Worm (Caenorhabditis elegans) whole organism, mixed stage, embryonic: ENCODE measurements around the gene B0198.2.

Experiments
- M03D4.4 ChIP-seq: sonication (generic microtip); optimal IDR thresholded peaks from 2 replicates; lab custom pipeline; 2017; ENCODE audit warnings: mild to moderate bottlenecking, missing genetic modification characterization, missing compliant biosample characterization
- bed-3 ChIP-seq: fragments of 200-800 bp; sonication (Bioruptor generic); optimal IDR thresholded peaks from 3 replicates; lab custom pipeline; 2018; ENCODE audit warnings: mild to moderate bottlenecking, missing genetic modification characterization, moderate library complexity, missing compliant biosample characterization
- blmp-1 ChIP-seq: fragments of 150-350 bp; optimal IDR thresholded peaks from 2 replicates; lab custom pipeline; 2014; ENCODE audit warnings: missing biosample characterization, missing genetic modification characterization
- ceh-39 ChIP-seq: fragments of 150-350 bp; optimal IDR thresholded peaks from 2 replicates; lab custom pipeline; 2014; ENCODE audit warnings: missing biosample characterization, missing genetic modification characterization
- ceh-43 ChIP-seq: fragments of 200-800 bp; sonication (Bioruptor generic); optimal IDR thresholded peaks from 2 replicates; lab custom pipeline; 2018; ENCODE audit warnings: mild to moderate bottlenecking, missing genetic modification characterization, moderate library complexity, missing compliant biosample characterization
- ces-1 ChIP-seq: fragments of 150-350 bp; optimal IDR thresholded peaks from 2 replicates; lab custom pipeline; 2014; ENCODE audit warnings: missing biosample characterization, missing genetic modification reagents, missing genetic modification characterization
- cnd-1 ChIP-seq: fragments of 200-800 bp; sonication (Bioruptor generic); optimal IDR thresholded peaks from 2 replicates; lab custom pipeline; 2018; ENCODE audit warnings: mild to moderate bottlenecking, missing genetic modification characterization, missing compliant biosample characterization
- drap-1 ChIP-seq: fragments of 200-800 bp; sonication (Bioruptor generic); optimal IDR thresholded peaks from 3 replicates; lab custom pipeline; 2018; ENCODE audit warnings: mild to moderate bottlenecking, missing genetic modification characterization, missing compliant biosample characterization
- elt-1 ChIP-seq: sonication (generic microtip); optimal IDR thresholded peaks from 2 replicates; lab custom pipeline; 2017; ENCODE audit warnings: missing genetic modification characterization, mild to moderate bottlenecking, missing compliant biosample characterization, antibody characterized with exemption, moderate library complexity, borderline replicate concordance; ENCODE audit not compliant: insufficient read depth
- elt-3 ChIP-seq: fragments of 150-350 bp; optimal IDR thresholded peaks from 2 replicates; lab custom pipeline; 2014; ENCODE audit warnings: missing biosample characterization, missing genetic modification characterization
- flh-1 ChIP-seq: fragments of 200-800 bp; sonication (Bioruptor generic); optimal IDR thresholded peaks from 2 replicates; lab custom pipeline; 2018; ENCODE audit warnings: mild to moderate bottlenecking, missing genetic modification characterization, moderate library complexity, missing compliant biosample characterization
- ham-2 ChIP-seq: fragments of 200-800 bp; sonication (Bioruptor generic); optimal IDR thresholded peaks from 2 replicates; lab custom pipeline; 2018; ENCODE audit warnings: mild to moderate bottlenecking, missing genetic modification characterization, missing compliant biosample characterization
- hlh-1 ChIP-seq: fragments of 150-350 bp; optimal IDR thresholded peaks from 2 replicates; lab custom pipeline; 2014; ENCODE audit warnings: missing biosample characterization, missing genetic modification reagents, missing genetic modification characterization
- lin-13 ChIP-seq: fragments of 150-350 bp; optimal IDR thresholded peaks from 2 replicates; lab custom pipeline; 2014; ENCODE audit warnings: missing biosample characterization, missing genetic modification characterization
- lin-32 ChIP-seq: fragments of 200-800 bp; sonication (Bioruptor generic); optimal IDR thresholded peaks from 2 replicates; lab custom pipeline; 2018; ENCODE audit warnings: mild to moderate bottlenecking, missing genetic modification characterization, missing compliant biosample characterization
- lsy-2 ChIP-seq: fragments of 150-350 bp; optimal IDR thresholded peaks from 2 replicates; lab custom pipeline; 2014; ENCODE audit warnings: missing biosample characterization, missing genetic modification characterization
- mab-5 ChIP-seq: fragments of 150-350 bp; optimal IDR thresholded peaks from 2 replicates; lab custom pipeline; 2014; ENCODE audit warnings: missing biosample characterization, missing genetic modification characterization
- mep-1 ChIP-seq: fragments of 150-350 bp; optimal IDR thresholded peaks from 2 replicates; lab custom pipeline; 2017; ENCODE audit warnings: missing biosample characterization, missing genetic modification reagents, missing genetic modification characterization, inconsistent platforms
- mls-2 ChIP-seq: sonication (generic microtip); optimal IDR thresholded peaks from 2 replicates; lab custom pipeline; 2016; ENCODE audit warnings: mild to moderate bottlenecking, missing genetic modification characterization, moderate library complexity, missing compliant biosample characterization
- nhr-12 ChIP-seq: fragments of 150-350 bp; optimal IDR thresholded peaks from 2 replicates; lab custom pipeline; 2014; ENCODE audit warnings: missing biosample characterization, missing genetic modification characterization
- nhr-237 ChIP-seq: fragments of 150-350 bp; optimal IDR thresholded peaks from 2 replicates; lab custom pipeline; 2014; ENCODE audit warnings: missing biosample characterization, missing genetic modification characterization
- nhr-28 ChIP-seq: fragments of 150-350 bp; optimal IDR thresholded peaks from 2 replicates; lab custom pipeline; 2014; ENCODE audit warnings: missing biosample characterization, missing genetic modification characterization
- nhr-76 ChIP-seq: sonication (generic microtip); optimal IDR thresholded peaks from 2 replicates; lab custom pipeline; 2017; ENCODE audit warnings: missing biosample characterization, missing genetic modification characterization
- pha-4 ChIP-seq: fragments of 150-350 bp; optimal IDR thresholded peaks from 2 replicates; lab custom pipeline; 2018; ENCODE audit warnings: missing biosample characterization, missing genetic modification reagents, missing genetic modification characterization
- snpc-4 ChIP-seq: fragments of 150-350 bp; optimal IDR thresholded peaks from 2 replicates; lab custom pipeline; 2014; ENCODE audit warnings: missing biosample characterization, missing genetic modification characterization
- tbx-8 ChIP-seq: fragments of 200-800 bp; sonication (Bioruptor generic); optimal IDR thresholded peaks from 2 replicates; lab custom pipeline; 2018; ENCODE audit warnings: mild to moderate bottlenecking, missing genetic modification characterization, moderate library complexity, missing compliant biosample characterization
- unc-120 ChIP-seq: sonication (generic microtip); optimal IDR thresholded peaks from 2 replicates; lab custom pipeline; 2017; ENCODE audit warnings: missing genetic modification characterization, missing compliant biosample characterization; ENCODE audit not compliant: poor library complexity, severe bottlenecking
- unc-39 ChIP-seq: fragments of 150-350 bp; optimal IDR thresholded peaks from 2 replicates; lab custom pipeline; 2014; ENCODE audit warnings: missing biosample characterization, missing genetic modification characterization
- unc-62 ChIP-seq: fragments of 150-350 bp; optimal IDR thresholded peaks from 2 replicates; lab custom pipeline; 2014; ENCODE audit warnings: missing biosample characterization, missing genetic modification reagents, missing genetic modification characterization
- zip-8 ChIP-seq: fragments of 150-350 bp; optimal IDR thresholded peaks from 2 replicates; lab custom pipeline; 2014; ENCODE audit warnings: missing biosample characterization, missing genetic modification characterization
- ztf-11 ChIP-seq: fragments of 150-350 bp; optimal IDR thresholded peaks from 2 replicates; lab custom pipeline; 2014; ENCODE audit warnings: missing biosample characterization, missing genetic modification characterization

B0198.2 gene

ce11 chrX:11999573-11999972 is 26.0 kb upstream of the B0198.2 start:
- TF ChIP-seq bed-3 (GFP tag; lab: Kevin White, UChicago) = no peak
- no peak for TF ChIP-seq unc-39 (tag; lab: Kevin White, UChicago)
- no peak for TF ChIP-seq ham-2 (GFP tag; lab: Kevin White, UChicago)
- no peak for TF ChIP-seq unc-62 (GFP tag; lab: Kevin White, UChicago)
- no peak for TF ChIP-seq tbx-8
- TF ChIP-seq ztf-11 (tag; lab: Kevin White, UChicago) = no peak
- no peak for TF ChIP-seq drap-1 (GFP tag; lab: Kevin White, UChicago)
- no peak for TF ChIP-seq snpc-4 (tag; lab: Kevin White, UChicago)
- no peak for TF ChIP-seq nhr-76

DNA sequence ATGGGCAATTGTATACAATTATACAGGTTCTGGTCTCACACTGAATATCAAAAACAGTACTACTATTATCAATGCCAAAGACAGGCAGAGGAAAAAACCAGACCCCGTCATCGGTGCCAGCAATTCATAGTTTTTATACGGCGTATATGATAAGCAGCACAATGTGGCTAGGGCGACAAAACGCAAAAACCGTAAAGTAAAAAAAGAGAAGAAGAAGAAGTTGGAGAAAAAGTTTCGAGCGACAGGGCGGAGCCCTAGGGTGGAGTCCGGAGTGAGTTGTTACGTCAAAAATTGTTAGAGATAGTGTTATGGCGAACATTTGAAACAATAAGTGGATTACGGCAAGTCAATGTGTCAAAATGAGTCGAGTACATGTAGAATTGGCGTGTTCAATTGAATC is 23.9 kb upstream of the B0198.2 start:
- TF ChIP-seq elt-1 (tag; lab: Kevin White, UChicago) (no peak), elt-3 (tag; lab: Kevin White, UChicago) (no peak)

ce11 chrX:12003969-12004368 is 21.6 kb upstream of the B0198.2 start:
- no peak for TF ChIP-seq snpc-4 (tag; lab: Kevin White, UChicago)
- TF ChIP-seq M03D4.4 (tag; lab: Kevin White, UChicago) = no peak
- TF ChIP-seq nhr-237 (tag; lab: Kevin White, UChicago) = no peak
- TF ChIP-seq cnd-1 (tag; lab: Kevin White, UChicago) = no peak
- no peak for TF ChIP-seq flh-1 (GFP tag; lab: Kevin White, UChicago)
- TF ChIP-seq zip-8 (tag; lab: Kevin White, UChicago) = no peak
- no peak for TF ChIP-seq mls-2 (tag; lab: Kevin White, UChicago)
- TF ChIP-seq, all 35 proteins: peak for 0

DNA sequence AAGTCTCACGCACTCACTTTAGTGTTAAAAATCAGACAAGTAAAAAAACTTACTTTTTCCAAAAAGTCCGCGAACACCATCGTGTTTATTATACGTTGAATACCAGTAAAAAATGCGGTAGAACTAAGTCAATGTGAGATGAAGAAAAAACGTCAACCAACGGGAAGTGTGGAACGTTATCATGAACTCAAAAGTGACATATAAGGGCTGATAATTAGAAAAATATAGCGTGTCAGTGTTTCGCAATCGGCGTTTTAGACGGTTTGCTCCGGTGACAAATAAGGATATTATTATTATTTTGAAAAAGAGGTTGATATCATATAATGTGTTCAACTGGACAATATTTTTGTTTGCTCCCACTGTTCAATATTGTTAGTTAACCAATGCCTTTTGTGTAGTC is 20.6 kb upstream of the B0198.2 start:
- TF ChIP-seq M03D4.4 (tag; lab: Kevin White, UChicago) (no peak), zip-8 (tag; lab: Kevin White, UChicago) (no peak), lin-13 (tag; lab: Kevin White, UChicago) (no peak), nhr-28 (tag; lab: Kevin White, UChicago) (no peak), ces-1 (GFP tag; lab: Kevin White, UChicago) (no peak), nhr-12 (tag; lab: Kevin White, UChicago) (no peak), hlh-1 (tag; lab: Kevin White, UChicago) (no peak), pha-4 (no peak), elt-1 (tag; lab: Kevin White, UChicago) (no peak), ceh-39 (tag; lab: Kevin White, UChicago) (no peak)

- TF ChIP-seq nhr-28 (tag; lab: Kevin White, UChicago) (no peak), mep-1 (tag; lab: Kevin White, UChicago) (no peak), lsy-2 (no peak), unc-39 (tag; lab: Kevin White, UChicago) (no peak), unc-62 (GFP tag; lab: Kevin White, UChicago) (no peak), mab-5 (tag; lab: Kevin White, UChicago) (no peak), tbx-8 (no peak), nhr-237 (tag; lab: Kevin White, UChicago) (no peak), blmp-1 (no peak), flh-1 (GFP tag; lab: Kevin White, UChicago) (no peak), nhr-12 (tag; lab: Kevin White, UChicago) (no peak), ztf-11 (tag; lab: Kevin White, UChicago) (no peak), ceh-39 (tag; lab: Kevin White, UChicago) (no peak), ham-2 (GFP tag; lab: Kevin White, UChicago) (no peak), ceh-43 (GFP tag; lab: Kevin White, UChicago) (no peak), elt-1 (tag; lab: Kevin White, UChicago) (no peak), hlh-1 (tag; lab: Kevin White, UChicago) (no peak), snpc-4 (tag; lab: Kevin White, UChicago) (no peak), unc-120 (tag; lab: Kevin White, UChicago) (no peak), lin-32 (GFP tag; lab: Kevin White, UChicago) (no peak)
Observed at ce11 chrX:12005499-12005959, 20.0 kb upstream of the B0198.2 start, which contains the start of gene sma-5. Gene sma-5 (minus strand): TSS chrX:12005549.
